Fruit fly (Drosophila melanogaster) whole organism, wandering third instar larva: ENCODE data around the gene CG34325.

Experiments used
- Abd-B ChIP-seq: fragments of >200 bp; optimal IDR thresholded peaks from 2 replicates; lab custom pipeline; 2017; ENCODE audit warnings: missing biosample characterization, missing genetic modification characterization
- CG32264 ChIP-seq: fragments of 200-800 bp; sonication (Bioruptor generic); optimal IDR thresholded peaks from 2 replicates; lab custom pipeline; 2016; ENCODE audit warnings: missing biosample characterization, missing genetic modification characterization
- CG9705 ChIP-seq: fragments of 200-800 bp; sonication (Bioruptor generic); optimal IDR thresholded peaks from 2 replicates; lab custom pipeline; 2018; ENCODE audit warnings: missing biosample characterization, mild to moderate bottlenecking, missing genetic modification characterization
- CrebA ChIP-seq: fragments of 200-800 bp; sonication (Bioruptor generic); optimal IDR thresholded peaks from 2 replicates; lab custom pipeline; 2016; ENCODE audit warnings: missing biosample characterization, mild to moderate bottlenecking, missing genetic modification characterization, borderline replicate concordance
- Dfd ChIP-seq: fragments of >200 bp; optimal IDR thresholded peaks from 2 replicates; lab custom pipeline; 2017; ENCODE audit warnings: missing biosample characterization, missing genetic modification characterization
- Dif ChIP-seq: fragments of 200-275, 200-300 bp; sonication (Bioruptor generic); optimal IDR thresholded peaks from 2 replicates; lab custom pipeline; 2018; ENCODE audit warnings: missing biosample characterization, missing genetic modification characterization; ENCODE audit not compliant: partially characterized antibody
- Hnf4 ChIP-seq: fragments of 200-800 bp; sonication (Bioruptor generic); optimal IDR thresholded peaks from 2 replicates; lab custom pipeline; 2016; ENCODE audit warnings: missing biosample characterization, mild to moderate bottlenecking, missing genetic modification characterization
- Hr78 ChIP-seq: fragments of >200 bp; optimal IDR thresholded peaks from 2 replicates; lab custom pipeline; 2017; ENCODE audit warnings: missing biosample characterization, missing genetic modification characterization
- Hr83 ChIP-seq: fragments of 200-300 bp; sonication (Bioruptor generic); optimal IDR thresholded peaks from 2 replicates; lab custom pipeline; 2016; ENCODE audit warnings: missing biosample characterization, mild to moderate bottlenecking, missing genetic modification characterization, moderate library complexity; ENCODE audit not compliant: poor library complexity, severe bottlenecking
- Jra ChIP-seq: sonication (Bioruptor generic); optimal IDR thresholded peaks from 2 replicates; lab custom pipeline; 2016; ENCODE audit warnings: missing biosample characterization, missing genetic modification characterization
- Mio ChIP-seq: sonication (Bioruptor generic); optimal IDR thresholded peaks from 2 replicates; lab custom pipeline; 2016; ENCODE audit warnings: missing biosample characterization, missing genetic modification characterization
- Myc ChIP-seq: fragments of >200 bp; optimal IDR thresholded peaks from 2 replicates; lab custom pipeline; 2017
- Rel ChIP-seq, 2 experiments: fragments of 200-800 bp; sonication (Bioruptor generic) in 1 of 2; optimal IDR thresholded peaks; 2 replicates in 1 of 2; 3 replicates in 1 of 2; lab custom pipeline; 2016 to 2019; ENCODE audit warnings: mild to moderate bottlenecking in 2 of 2, missing biosample characterization in 2 of 2, missing genetic modification characterization in 2 of 2, moderate library complexity in 1 of 2
- Vsx2 ChIP-seq: fragments of 200-300, 225-300 bp; sonication (Bioruptor generic); optimal IDR thresholded peaks from 2 replicates; lab custom pipeline; 2018; ENCODE audit warnings: missing biosample characterization, missing genetic modification characterization; ENCODE audit not compliant: partially characterized antibody
- br ChIP-seq: fragments of 200-800 bp; sonication (Bioruptor generic); optimal IDR thresholded peaks from 2 replicates; lab custom pipeline; 2016; ENCODE audit warnings: missing biosample characterization, missing genetic modification characterization
- dsf ChIP-seq: sonication (Bioruptor generic); optimal IDR thresholded peaks from 2 replicates; lab custom pipeline; 2016; ENCODE audit warnings: missing biosample characterization, missing genetic modification characterization, borderline replicate concordance
- foxo ChIP-seq, 2 experiments: fragments of 200-800 bp; sonication (Bioruptor generic); optimal IDR thresholded peaks; 2 replicates in 1 of 2; 3 replicates in 1 of 2; lab custom pipeline; 2016 to 2017; ENCODE audit warnings: missing biosample characterization in 2 of 2, missing genetic modification characterization in 2 of 2
- fru ChIP-seq: fragments of 200-800 bp; sonication (Bioruptor generic); optimal IDR thresholded peaks from 3 replicates; lab custom pipeline; 2016; ENCODE audit warnings: missing biosample characterization, mild to moderate bottlenecking, missing genetic modification characterization
- h ChIP-seq: fragments of 200-800 bp; sonication (Bioruptor generic); optimal IDR thresholded peaks from 3 replicates; lab custom pipeline; 2016; ENCODE audit warnings: missing biosample characterization, mild to moderate bottlenecking, missing genetic modification characterization
- lola ChIP-seq: fragments of >200 bp; optimal IDR thresholded peaks from 2 replicates; lab custom pipeline; 2017; ENCODE audit warnings: missing biosample characterization, missing genetic modification characterization
- psq ChIP-seq: fragments of 200-800 bp; sonication (Bioruptor generic); optimal IDR thresholded peaks from 3 replicates; lab custom pipeline; 2017; ENCODE audit warnings: missing biosample characterization, mild to moderate bottlenecking, missing genetic modification characterization, moderate library complexity
- rgr ChIP-seq: fragments of 200-800 bp; sonication (Bioruptor generic); optimal IDR thresholded peaks from 3 replicates; lab custom pipeline; 2016; ENCODE audit warnings: missing biosample characterization, mild to moderate bottlenecking, missing genetic modification characterization
- sage ChIP-seq: fragments of 200-800 bp; sonication (Bioruptor generic); optimal IDR thresholded peaks from 2 replicates; lab custom pipeline; 2016; ENCODE audit warnings: missing biosample characterization, mild to moderate bottlenecking, missing genetic modification characterization
- sv ChIP-seq: fragments of 200-800 bp; sonication (Bioruptor generic); optimal IDR thresholded peaks from 3 replicates; lab custom pipeline; 2016; ENCODE audit warnings: missing biosample characterization, missing genetic modification characterization

Gene CG34325

DNA sequence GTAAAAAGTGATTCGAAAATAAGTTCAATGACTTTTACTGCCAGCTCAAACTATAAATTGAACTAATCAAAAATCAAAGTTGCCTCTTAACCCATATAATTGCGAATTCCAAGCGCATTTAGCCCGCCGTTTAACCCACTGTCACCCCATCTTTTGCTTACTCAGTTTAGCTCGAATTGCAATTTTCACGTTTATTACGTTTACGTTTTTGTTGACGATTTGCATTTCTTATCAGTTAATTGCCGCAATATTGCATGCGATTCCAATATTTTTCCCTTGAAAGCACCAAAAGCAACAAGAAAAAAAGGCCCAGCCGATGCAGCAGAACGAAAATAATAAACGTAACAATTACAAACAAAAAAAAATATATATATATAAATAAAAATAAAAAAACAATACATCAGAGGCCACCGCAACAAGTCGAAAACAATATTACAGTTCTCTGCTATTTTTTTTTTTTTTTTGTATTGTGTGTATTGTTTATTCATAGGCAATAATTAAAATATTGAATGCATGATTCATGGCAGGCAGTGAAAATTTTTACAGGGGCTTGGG is 3.0 kb downstream of the CG34325 start:
- TF ChIP-seq sage (GFP tag; lab: Kevin White, UChicago), result no peak
- no peak for TF ChIP-seq Dif (GFP tag; lab: Kevin White, UChicago)
- no peak for TF ChIP-seq foxo (GFP tag; optimal IDR thresholded peaks at IDR 0.05; lab: Kevin White, UChicago)
- no peak for TF ChIP-seq Myc
- no peak for TF ChIP-seq sv
- TF ChIP-seq psq, result no peak
- TF ChIP-seq dsf, result no peak
- no peak for TF ChIP-seq CG32264 (GFP tag; lab: Kevin White, UChicago)
- TF ChIP-seq Vsx2 (GFP tag; lab: Kevin White, UChicago), result no peak
- TF ChIP-seq Hr78 (GFP tag; lab: Kevin White, UChicago), result no peak
- no peak for TF ChIP-seq Dfd (GFP tag; lab: Kevin White, UChicago)
- TF ChIP-seq Mio (GFP tag; lab: Kevin White, UChicago), result no peak
- no peak for TF ChIP-seq CG9705
- TF ChIP-seq, all 38 proteins: peak for 0

DNA sequence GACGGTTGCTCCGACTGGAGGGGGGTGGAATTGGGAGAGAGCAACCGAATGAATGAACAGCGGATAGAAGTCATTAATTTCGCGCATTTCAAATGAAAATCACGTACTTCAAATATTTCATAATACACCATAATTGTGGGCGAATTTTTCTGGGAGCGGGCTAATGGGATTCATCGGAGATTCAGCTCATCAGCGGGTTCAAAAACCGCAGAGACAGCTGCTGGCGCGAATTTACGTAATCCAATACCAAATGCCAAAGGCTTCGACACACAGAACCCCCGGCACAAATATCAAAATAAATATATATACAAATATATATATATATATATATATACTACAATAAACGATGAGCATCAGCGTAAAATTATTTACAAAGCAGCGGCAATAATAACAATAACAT is 4.6 kb downstream of the CG34325 start:
- no peak for TF ChIP-seq Rel (GFP tag; optimal IDR thresholded peaks at IDR 0.05; lab: Kevin White, UChicago)
- peak; percentile 58 for TF ChIP-seq Rel (tag; optimal IDR thresholded peaks at IDR 0.05; lab: Kevin White, UChicago)
- TF ChIP-seq Mio (GFP tag; lab: Kevin White, UChicago), result no peak

dm6 chrX:16711003-16711402 is 10.2 kb downstream of the CG34325 start, which contains the start of gene CG13008:
CG13008 (plus strand) TSS chrX:16711303.
- TF ChIP-seq lola (GFP tag; lab: Kevin White, UChicago) (no peak), Hnf4 (GFP tag; lab: Kevin White, UChicago) (no peak), Myc (no peak), CrebA (no peak)

DNA sequence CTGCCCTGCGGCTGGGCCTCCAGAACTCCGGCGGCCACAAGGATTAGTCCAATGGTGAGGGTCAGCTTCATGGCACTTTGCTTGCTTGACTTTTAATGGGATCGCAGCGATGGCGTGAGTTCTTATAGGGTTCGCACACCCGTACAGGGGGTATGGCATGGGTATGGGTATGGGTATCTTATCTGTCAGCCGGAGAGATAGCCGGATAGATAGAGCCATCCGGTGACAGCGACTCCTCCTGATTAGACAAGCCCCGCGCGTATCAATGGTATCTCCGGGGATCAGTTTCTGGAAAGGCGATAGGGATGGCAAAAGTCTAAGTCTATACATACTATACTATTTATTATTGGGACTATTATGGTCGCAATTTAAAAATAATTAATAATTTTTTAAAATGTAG is 14.4 kb downstream of the CG34325 start, which contains the start of gene CG9672:
TSS of gene CG9672 (minus strand) at position 101 of the 400 bp plus-strand sequence.
- TF ChIP-seq fru (no peak), Hr83 (no peak), h (GFP tag; lab: Kevin White, UChicago) (peak; percentile 12), dsf (no peak)
- TF ChIP-seq, all 38 proteins: peak for 1

DNA sequence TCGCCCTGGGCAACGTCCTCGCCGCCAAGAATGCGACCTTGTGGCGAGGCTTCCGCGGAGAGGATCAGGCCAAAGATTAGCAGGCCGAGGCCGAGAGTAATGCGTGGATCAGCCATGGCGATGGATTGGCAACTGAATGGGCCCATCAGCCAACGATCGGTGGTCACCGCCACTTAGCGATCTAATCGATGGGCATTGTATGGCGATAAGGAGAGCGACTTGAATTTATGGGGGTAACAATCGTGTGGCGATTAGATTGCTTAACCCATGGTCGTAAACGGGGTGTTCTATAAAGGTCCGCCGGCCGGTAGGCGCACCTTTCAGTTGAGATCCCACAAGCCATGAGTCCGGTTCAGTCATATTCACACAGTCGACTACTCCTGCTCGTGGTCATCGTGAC is 17.5 kb downstream of the CG34325 start, which contains the start of the genes CG9673 and CG4653:
TSS of gene CG9673 (minus strand) at position 138 of the 400 bp plus-strand sequence.
TSS of gene CG4653 (plus strand) at position 335 of the 400 bp plus-strand sequence.
- no peak for TF ChIP-seq rgr (GFP tag; lab: Kevin White, UChicago)
- TF ChIP-seq CrebA, result peak; percentile 24
- TF ChIP-seq Abd-B, result no peak
- no peak for TF ChIP-seq sv

DNA sequence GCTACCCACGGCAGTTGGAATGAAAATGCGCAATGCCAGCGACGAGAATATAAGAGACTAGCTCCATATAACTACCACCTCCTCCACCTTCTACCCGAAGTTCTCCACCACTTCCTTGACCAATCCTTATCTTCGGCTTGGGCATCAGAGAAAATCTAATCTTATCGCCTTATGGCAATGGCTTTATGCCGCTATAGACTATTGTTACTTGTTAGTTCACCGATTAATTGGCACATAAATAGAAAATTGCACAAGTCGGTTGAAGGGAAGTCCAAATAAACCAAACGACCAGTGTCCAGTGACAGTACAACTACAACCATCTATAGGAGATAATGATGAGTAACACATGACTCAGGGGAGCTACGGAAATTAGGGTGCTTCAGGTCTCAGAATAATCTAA is 19.3 kb downstream of the CG34325 start, which contains the start of gene sphe:
TSS of gene sphe (minus strand) at position 32 of the 400 bp plus-strand sequence.
- no peak for TF ChIP-seq br (GFP tag; lab: Kevin White, UChicago)
- no peak for TF ChIP-seq Hr83
- no peak for TF ChIP-seq Vsx2 (GFP tag; lab: Kevin White, UChicago)
- TF ChIP-seq sage (GFP tag; lab: Kevin White, UChicago), result no peak
- TF ChIP-seq rgr (GFP tag; lab: Kevin White, UChicago), result no peak

DNA sequence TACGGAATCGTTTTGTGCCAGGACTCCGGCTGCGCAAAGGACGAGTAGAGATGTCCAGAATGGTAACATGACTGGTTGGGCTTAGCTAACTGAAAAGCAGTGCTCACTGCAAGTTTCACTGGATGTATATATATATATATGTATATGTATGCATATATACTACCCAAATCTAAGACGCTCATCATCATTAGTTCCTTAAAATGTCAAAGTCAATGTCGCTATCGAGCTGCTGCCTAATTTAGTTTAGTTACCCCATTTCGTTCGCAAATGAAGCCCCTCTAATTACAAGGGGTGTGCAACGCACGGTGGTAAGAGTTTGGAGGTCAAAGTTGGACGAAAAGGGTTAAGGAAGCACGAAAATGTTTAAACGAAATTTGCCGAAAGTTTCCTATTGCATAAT is 21.1 kb downstream of the CG34325 start, which contains the start of gene CG9676:
TSS of gene CG9676 (minus strand) at position 101 of the 400 bp plus-strand sequence.
- TF ChIP-seq psq (no peak), sv (no peak), Jra (no peak), h (GFP tag; lab: Kevin White, UChicago) (no peak), Vsx2 (GFP tag; lab: Kevin White, UChicago) (no peak), lola (GFP tag; lab: Kevin White, UChicago) (no peak), Hr78 (GFP tag; lab: Kevin White, UChicago) (no peak)
